Worm (Caenorhabditis elegans) whole organism, L4 larva: ENCODE results near the gene cgh-1.

Source experiments
- F10B5.3 ChIP-seq: sonication (generic microtip); optimal IDR thresholded peaks from 2 replicates; lab custom pipeline; 2016; ENCODE audit warnings: mild to moderate bottlenecking, missing genetic modification characterization, missing compliant biosample characterization
- R02D3.7 ChIP-seq: fragments of 150-350 bp; sonication (generic microtip); optimal IDR thresholded peaks from 3 replicates; lab custom pipeline; 2014; ENCODE audit warnings: missing biosample characterization, missing genetic modification characterization
- T20F7.1 ChIP-seq: fragments of 200-800 bp; sonication (Bioruptor generic); optimal IDR thresholded peaks from 2 replicates; lab custom pipeline; 2018; ENCODE audit warnings: mild to moderate bottlenecking, missing genetic modification characterization, missing compliant biosample characterization
- Y105C5A.15 ChIP-seq: fragments of 200-800 bp; sonication (Bioruptor generic); IDR thresholded peaks from 2 replicates; pipeline ENCODE4 v1.3.6; 2022; ENCODE audit warnings: missing genetic modification characterization, missing compliant biosample characterization
- aha-1 ChIP-seq: fragments of 150-350 bp; peaks from one replicate; lab custom pipeline; 2014; ENCODE audit warnings: missing biosample characterization, missing genetic modification characterization
- arid-1 ChIP-seq: fragments of 200-800 bp; sonication (Bioruptor generic); conservative IDR thresholded peaks from 2 replicates; pipeline ENCODE4 v1.3.6; 2022; ENCODE audit warnings: missing genetic modification reagents, missing genetic modification characterization, missing compliant biosample characterization
- ceh-32 ChIP-seq: sonication (generic microtip); optimal IDR thresholded peaks from 2 replicates; lab custom pipeline; 2016; ENCODE audit warnings: mild to moderate bottlenecking, missing genetic modification characterization, missing compliant biosample characterization; ENCODE audit not compliant: poor library complexity
- ceh-62 ChIP-seq: sonication (generic microtip); optimal IDR thresholded peaks from 2 replicates; lab custom pipeline; 2017; ENCODE audit warnings: missing biosample characterization, missing genetic modification characterization
- ctbp-1 ChIP-seq: fragments of 200-800 bp; sonication (Bioruptor generic); IDR thresholded peaks from 2 replicates; pipeline ENCODE4 v1.3.6; 2022; ENCODE audit warnings: missing genetic modification reagents, missing genetic modification characterization, missing compliant biosample characterization
- daf-16 ChIP-seq, 3 experiments: sonication (generic microtip); optimal IDR thresholded peaks; 2 replicates each; lab custom pipeline; 2016 to 2017; ENCODE audit warnings: missing genetic modification characterization in 3 of 3, missing genetic modification reagents in 3 of 3, mild to moderate bottlenecking in 2 of 3, missing compliant biosample characterization in 2 of 3, missing biosample characterization in 1 of 3, moderate library complexity in 1 of 3
- daf-8 ChIP-seq: fragments of 200-800 bp; sonication (Bioruptor generic); IDR thresholded peaks from 2 replicates; pipeline ENCODE4 v1.3.6; 2022; ENCODE audit warnings: missing genetic modification characterization, missing compliant biosample characterization
- dmd-6 ChIP-seq: fragments of 200-800 bp; sonication (Bioruptor generic); IDR thresholded peaks from 2 replicates; pipeline ENCODE4 v1.3.6; 2022; ENCODE audit warnings: missing genetic modification reagents, missing genetic modification characterization, missing compliant biosample characterization
- dmd-8 ChIP-seq: fragments of 200-800 bp; sonication (Bioruptor generic); IDR thresholded peaks from 2 replicates; pipeline ENCODE4 v1.3.6; 2022; ENCODE audit warnings: missing genetic modification characterization, missing compliant biosample characterization
- dpl-1 ChIP-seq: fragments of 150-350 bp; optimal IDR thresholded peaks from 2 replicates; lab custom pipeline; 2014; ENCODE audit warnings: missing biosample characterization, missing genetic modification reagents, missing genetic modification characterization
- duxl-1 ChIP-seq: sonication (generic microtip); optimal IDR thresholded peaks from 2 replicates; lab custom pipeline; 2016; ENCODE audit warnings: mild to moderate bottlenecking, missing genetic modification characterization, moderate library complexity, missing compliant biosample characterization; ENCODE audit not compliant: poor library complexity
- dve-1 ChIP-seq: sonication (generic microtip); optimal IDR thresholded peaks from 2 replicates; lab custom pipeline; 2017; ENCODE audit warnings: antibody characterized with exemption, mild to moderate bottlenecking, missing genetic modification characterization, missing compliant biosample characterization; ENCODE audit not compliant: insufficient read depth
- egl-27 ChIP-seq: sonication (generic microtip); optimal IDR thresholded peaks from 3 replicates; lab custom pipeline; 2017; ENCODE audit warnings: missing biosample characterization, missing genetic modification reagents, missing genetic modification characterization
- fkh-10 ChIP-seq: fragments of 150-350 bp; optimal IDR thresholded peaks from 2 replicates; lab custom pipeline; 2014; ENCODE audit warnings: missing biosample characterization, missing genetic modification reagents, missing genetic modification characterization
- gei-8 ChIP-seq: fragments of 200-800 bp; sonication (Bioruptor generic); optimal IDR thresholded peaks from 2 replicates; lab custom pipeline; 2018; ENCODE audit warnings: mild to moderate bottlenecking, missing genetic modification characterization, missing compliant biosample characterization
- hlh-11 ChIP-seq: fragments of 200-800 bp; sonication (Bioruptor generic); optimal IDR thresholded peaks from 2 replicates; lab custom pipeline; 2018; ENCODE audit warnings: mild to moderate bottlenecking, missing genetic modification characterization, missing compliant biosample characterization
- lin-1 ChIP-seq: fragments of 200-800 bp; sonication (Bioruptor generic); IDR thresholded peaks from 2 replicates; pipeline ENCODE4 v1.3.6; 2022; ENCODE audit warnings: missing genetic modification reagents, missing genetic modification characterization, missing compliant biosample characterization
- lin-29 ChIP-seq: fragments of 200-800 bp; sonication (Bioruptor generic); IDR thresholded peaks from 2 replicates; pipeline ENCODE4 v1.3.6; 2022; ENCODE audit warnings: missing genetic modification reagents, missing genetic modification characterization, missing compliant biosample characterization
- lsy-2 ChIP-seq, 2 experiments: fragments of 150-350 bp in 1 of 2; sonication (generic microtip) in 1 of 2; optimal IDR thresholded peaks; 2 replicates each; lab custom pipeline; 2014 to 2017; ENCODE audit warnings: missing biosample characterization in 2 of 2, missing genetic modification characterization in 2 of 2
- mep-1 ChIP-seq: fragments of 150-350 bp; sonication (generic microtip); optimal IDR thresholded peaks from 3 replicates; lab custom pipeline; 2014; ENCODE audit warnings: missing biosample characterization, missing genetic modification characterization
- mes-2 ChIP-seq: sonication (generic microtip); optimal IDR thresholded peaks from 2 replicates; lab custom pipeline; 2016; ENCODE audit warnings: missing genotype, mild to moderate bottlenecking, missing genetic modification characterization, missing compliant biosample characterization; ENCODE audit not compliant: poor library complexity, severe bottlenecking
- mxl-2 ChIP-seq: fragments of 200-800 bp; sonication (Bioruptor generic); conservative IDR thresholded peaks from 2 replicates; pipeline ENCODE4 v1.3.6; 2022; ENCODE audit warnings: missing genetic modification reagents, missing genetic modification characterization, missing compliant biosample characterization
- mxl-3 ChIP-seq: fragments of 200-800 bp; sonication (Bioruptor generic); optimal IDR thresholded peaks from 2 replicates; lab custom pipeline; 2018; ENCODE audit warnings: mild to moderate bottlenecking, missing genetic modification characterization, missing compliant biosample characterization
- nhr-11 ChIP-seq: fragments of 150-350 bp; optimal IDR thresholded peaks from 2 replicates; lab custom pipeline; 2014; ENCODE audit warnings: missing biosample characterization, missing genetic modification characterization
- nhr-111 ChIP-seq: fragments of 200-800 bp; sonication (Bioruptor generic); optimal IDR thresholded peaks from 2 replicates; lab custom pipeline; 2018; ENCODE audit warnings: mild to moderate bottlenecking, missing genetic modification characterization, missing compliant biosample characterization
- nhr-41 ChIP-seq: fragments of 200-800 bp; sonication (Bioruptor generic); IDR thresholded peaks from 2 replicates; pipeline ENCODE4 v1.3.6; 2022; ENCODE audit warnings: missing genetic modification reagents, missing genetic modification characterization, missing compliant biosample characterization
- nhr-77 ChIP-seq: fragments of 150-350 bp; optimal IDR thresholded peaks from 2 replicates; lab custom pipeline; 2014; ENCODE audit warnings: missing biosample characterization, missing genetic modification characterization
- saeg-2 ChIP-seq: fragments of 200-800 bp; sonication (Bioruptor generic); IDR thresholded peaks from 2 replicates; pipeline ENCODE4 v1.3.6; 2022; ENCODE audit warnings: missing genetic modification reagents, missing genetic modification characterization, missing compliant biosample characterization
- set-16 ChIP-seq: fragments of 200-800 bp; sonication (Bioruptor generic); IDR thresholded peaks from 2 replicates; pipeline ENCODE4 v1.3.6; 2022; ENCODE audit warnings: missing genetic modification reagents, missing genetic modification characterization, missing compliant biosample characterization
- skn-1 ChIP-seq: fragments of 150-350 bp; optimal IDR thresholded peaks from 2 replicates; lab custom pipeline; 2014; ENCODE audit warnings: missing biosample characterization, missing genetic modification characterization
- snpc-1.2 ChIP-seq: fragments of 200-800 bp; sonication (Bioruptor generic); IDR thresholded peaks from 2 replicates; pipeline ENCODE4 v1.3.6; 2022; ENCODE audit warnings: missing genetic modification reagents, missing genetic modification characterization, missing compliant biosample characterization
- spr-1 ChIP-seq: sonication (generic microtip); optimal IDR thresholded peaks from 2 replicates; lab custom pipeline; 2016; ENCODE audit warnings: mild to moderate bottlenecking, missing genetic modification characterization, missing compliant biosample characterization
- unc-62 ChIP-seq, 3 experiments: fragments of 150-350 bp in 1 of 3; sonication (generic microtip); optimal IDR thresholded peaks in 2 of 3; peaks in 1 of 3; 1 replicate in 1 of 3; 2 replicates in 2 of 3; lab custom pipeline; 2014 to 2017; ENCODE audit warnings: missing biosample characterization in 3 of 3, missing genetic modification characterization in 3 of 3, missing genetic modification reagents in 3 of 3, missing genotype in 1 of 3
- vab-7 ChIP-seq: fragments of 200-800 bp; sonication (Bioruptor generic); IDR thresholded peaks from 2 replicates; pipeline ENCODE4 v1.3.6; 2022; ENCODE audit warnings: missing genetic modification reagents, missing genetic modification characterization, missing compliant biosample characterization
- zip-2 ChIP-seq: fragments of 150-350 bp; optimal IDR thresholded peaks from 2 replicates; lab custom pipeline; 2014; ENCODE audit warnings: missing biosample characterization, missing genetic modification characterization

Gene cgh-1

ce11 chrIII:7497782-7498266, at the start of gene cgh-1:
cgh-1 (minus strand) TSS chrIII:7497832.
- TF ChIP-seq nhr-77 (no peak), arid-1 (GFP tag; lab: Robert Waterston, UW) (no peak), vab-7 (GFP tag; lab: Robert Waterston, UW) (0 out of 2 replicates have a peak, but pooled peaks have one; percentile 14), mep-1 (tag; lab: Kevin White, UChicago) (no peak), lin-1 (no peak), mes-2 (tag; lab: Kevin White, UChicago) (peak; percentile 28), daf-16 (GFP tag; optimal IDR thresholded peaks at IDR 0.05; lab: Kevin White, UChicago) (no peak), daf-16 (tag; optimal IDR thresholded peaks at IDR 0.05; lab: Kevin White, UChicago) (no peak), fkh-10 (no peak), Y105C5A.15 (no peak), unc-62 (GFP tag; optimal IDR thresholded peaks at IDR 0.05 in 1 of 2; lab: Kevin White, UChicago) (peak in 1 of 2 experiments; percentile 69), unc-62 (tag; optimal IDR thresholded peaks at IDR 0.05; lab: Kevin White, UChicago) (no peak), nhr-41 (0 out of 2 replicates have a peak, but pooled peaks have one; percentile 4), dmd-6 (GFP tag; lab: Robert Waterston, UW) (no peak), ctbp-1 (GFP tag; lab: Robert Waterston, UW) (peak; percentile 30; the same call in 1 of the 2 replicates), snpc-1.2 (GFP tag; lab: Robert Waterston, UW) (peak; percentile 58; the same call in 1 of the 2 replicates), egl-27 (tag; lab: Kevin White, UChicago) (no peak), duxl-1 (tag; lab: Kevin White, UChicago) (no peak), lin-29 (GFP tag; lab: Robert Waterston, UW) (no peak), mxl-3 (GFP tag; lab: Kevin White, UChicago) (no peak), mxl-2 (GFP tag; lab: Robert Waterston, UW) (no peak)

- TF ChIP-seq dve-1, result no peak
- peak; percentile 53 for TF ChIP-seq aha-1 (tag; lab: Kevin White, UChicago)
- TF ChIP-seq daf-16 (GFP tag; optimal IDR thresholded peaks at IDR 0.05; lab: Kevin White, UChicago), result peak in 1 of 2 experiments; percentile 90
- no peak for TF ChIP-seq daf-16 (tag; optimal IDR thresholded peaks at IDR 0.05; lab: Kevin White, UChicago)
- peak in 1 of 2 experiments; percentile 56 for TF ChIP-seq unc-62 (GFP tag; optimal IDR thresholded peaks at IDR 0.05 in 1 of 2; lab: Kevin White, UChicago)
- no peak for TF ChIP-seq unc-62 (tag; optimal IDR thresholded peaks at IDR 0.05; lab: Kevin White, UChicago)
- TF ChIP-seq ctbp-1 (GFP tag; lab: Robert Waterston, UW), result no peak
- TF ChIP-seq, all 104 proteins: peak for 3
Measured at ce11 chrIII:7545189-7545588, 47.6 kb upstream of the cgh-1 start.

- TF ChIP-seq lsy-2 (tag; optimal IDR thresholded peaks at IDR 0.05; lab: Kevin White, UChicago) (peak in 1 of 2 experiments; percentile 10), nhr-11 (tag; lab: Kevin White, UChicago) (peak; percentile 23), spr-1 (tag; lab: Kevin White, UChicago) (no peak), dmd-8 (GFP tag; lab: Robert Waterston, UW) (no peak), mep-1 (tag; lab: Kevin White, UChicago) (no peak), daf-16 (GFP tag; optimal IDR thresholded peaks at IDR 0.05; lab: Kevin White, UChicago) (peak in 1 of 2 experiments; percentile 72), daf-16 (tag; optimal IDR thresholded peaks at IDR 0.05; lab: Kevin White, UChicago) (no peak), nhr-111 (GFP tag; lab: Kevin White, UChicago) (no peak)
Measured at ce11 chrIII:7544211-7544610, 46.6 kb upstream of the cgh-1 start.

ce11 chrIII:7542037-7542436, 44.4 kb upstream of the cgh-1 start:
- TF ChIP-seq dpl-1 (no peak), set-16 (GFP tag; lab: Robert Waterston, UW) (no peak), nhr-11 (tag; lab: Kevin White, UChicago) (no peak), daf-8 (no peak), ceh-32 (tag; lab: Kevin White, UChicago) (no peak), hlh-11 (tag; lab: Kevin White, UChicago) (no peak), ceh-62 (tag; lab: Kevin White, UChicago) (no peak), zip-2 (tag; lab: Kevin White, UChicago) (no peak), R02D3.7 (tag; lab: Kevin White, UChicago) (no peak), daf-16 (GFP tag; optimal IDR thresholded peaks at IDR 0.05; lab: Kevin White, UChicago) (no peak), daf-16 (tag; optimal IDR thresholded peaks at IDR 0.05; lab: Kevin White, UChicago) (no peak), mxl-2 (GFP tag; lab: Robert Waterston, UW) (no peak), T20F7.1 (GFP tag; lab: Kevin White, UChicago) (no peak), gei-8 (GFP tag; lab: Kevin White, UChicago) (no peak), F10B5.3 (tag; lab: Kevin White, UChicago) (no peak), saeg-2 (GFP tag; lab: Robert Waterston, UW) (no peak), nhr-111 (GFP tag; lab: Kevin White, UChicago) (no peak), skn-1 (tag; lab: Kevin White, UChicago) (no peak), unc-62 (GFP tag; optimal IDR thresholded peaks at IDR 0.05 in 1 of 2; lab: Kevin White, UChicago) (no peak), unc-62 (tag; optimal IDR thresholded peaks at IDR 0.05; lab: Kevin White, UChicago) (no peak)
- TF ChIP-seq, all 104 proteins: peak for 0
